Fruit fly (Drosophila melanogaster) S2 (cell line): ENCODE results near the gene gzl.

Experiments used
- CG8478 ChIP-seq: fragments of >200 bp; optimal IDR thresholded peaks from 2 replicates; lab custom pipeline; 2018
- CTCF ChIP-seq, 2 experiments: fragments of >200 bp; optimal IDR thresholded peaks; 2 replicates each; lab custom pipeline; 2018

DNA sequence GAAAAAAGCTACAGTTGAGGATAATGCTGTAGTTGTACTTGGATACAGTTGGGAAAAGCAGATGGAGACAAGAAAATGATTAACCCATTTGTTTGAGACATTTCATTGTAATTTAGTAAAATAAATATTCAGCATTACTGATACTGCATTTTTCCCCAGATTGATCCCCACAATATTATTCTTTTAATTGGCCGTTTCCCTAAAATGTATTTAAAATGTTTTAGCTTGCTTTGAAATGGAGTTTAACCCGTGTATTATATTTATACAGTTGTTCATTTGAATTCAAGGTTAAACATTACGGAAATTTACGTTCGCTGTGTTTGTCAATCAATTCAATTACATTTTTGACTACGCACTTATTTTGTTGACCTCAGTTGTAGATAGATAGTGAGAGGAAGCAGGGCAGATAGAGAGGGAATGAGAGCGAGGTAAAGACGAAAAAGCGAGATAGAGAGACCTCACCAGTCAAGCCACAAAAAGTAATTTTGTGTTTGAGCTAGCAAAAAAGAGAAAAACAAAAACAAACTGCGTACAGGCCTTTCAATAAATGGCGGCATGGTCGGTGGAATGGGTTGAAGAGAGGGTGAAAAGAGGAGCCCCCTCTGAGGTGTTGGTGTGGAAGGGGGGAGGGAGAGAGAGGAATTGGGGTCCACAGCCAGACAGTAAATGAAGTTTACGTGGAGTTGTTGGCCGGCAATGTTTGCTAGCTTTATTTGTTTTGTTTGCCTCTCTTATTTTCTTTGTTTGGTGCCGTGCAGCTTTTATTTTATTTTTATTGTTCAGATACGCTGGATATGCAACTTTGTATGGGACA, 27.9 kb downstream of the gzl start:
- TF ChIP-seq CG8478 (no peak), CTCF (optimal IDR thresholded peaks at IDR 0.05; lab: Kevin White, UChicago) (no peak)
